Fruit fly (Drosophila melanogaster) whole organism, embryonic: Measurements from ENCODE around the gene osk.

Experiments
- CG10431 ChIP-seq: fragments of 200-800 bp; sonication (Bioruptor generic); optimal IDR thresholded peaks from 3 replicates; lab custom pipeline; 2018; ENCODE audit warnings: missing biosample characterization, mild to moderate bottlenecking, missing genetic modification characterization
- CG10543 ChIP-seq: fragments of 200-800 bp; sonication (Bioruptor generic); optimal IDR thresholded peaks from 3 replicates; lab custom pipeline; 2017; ENCODE audit warnings: missing biosample characterization, mild to moderate bottlenecking, missing genetic modification characterization, moderate library complexity
- CG10654 ChIP-seq: fragments of 200-800 bp; sonication (Bioruptor generic); optimal IDR thresholded peaks from 2 replicates; lab custom pipeline; 2016; ENCODE audit warnings: missing biosample characterization, missing genetic modification characterization
- CG11504 ChIP-seq: fragments of 200-800 bp; sonication (Bioruptor generic); optimal IDR thresholded peaks from 3 replicates; lab custom pipeline; 2019; ENCODE audit warnings: missing biosample characterization, mild to moderate bottlenecking, missing genetic modification characterization, moderate library complexity
- CG12155 ChIP-seq: fragments of 200-800 bp; sonication (Bioruptor generic); optimal IDR thresholded peaks from 3 replicates; lab custom pipeline; 2016; ENCODE audit warnings: missing biosample characterization, missing genetic modification characterization
- CG13123 ChIP-seq: fragments of 200-800 bp; sonication (Bioruptor generic); optimal IDR thresholded peaks from 2 replicates; lab custom pipeline; 2016; ENCODE audit warnings: missing biosample characterization, missing genetic modification characterization
- CG14860 ChIP-seq: fragments of 200-800 bp; sonication (Bioruptor generic); IDR thresholded peaks from 3 replicates; pipeline ENCODE4 v1.3.6; 2022; ENCODE audit warnings: missing biosample characterization, missing genetic modification characterization; ENCODE audit not compliant: partially characterized antibody
- CG15269 ChIP-seq: fragments of 200-800 bp; sonication (Bioruptor generic); optimal IDR thresholded peaks from 2 replicates; lab custom pipeline; 2018; ENCODE audit warnings: missing biosample characterization, mild to moderate bottlenecking, missing genetic modification characterization, moderate library complexity
- CG1602 ChIP-seq: fragments of 200-800 bp; sonication (Bioruptor generic); optimal IDR thresholded peaks from 3 replicates; lab custom pipeline; 2016; ENCODE audit warnings: missing biosample characterization, missing genetic modification characterization
- CG16779 ChIP-seq: fragments of 200-800 bp; sonication (Bioruptor generic); IDR thresholded peaks from 2 replicates; pipeline ENCODE4 v1.3.6; 2022; ENCODE audit warnings: missing biosample characterization, missing genetic modification characterization
- CG16815 ChIP-seq: fragments of 200-800 bp; sonication (Bioruptor generic); optimal IDR thresholded peaks from 3 replicates; lab custom pipeline; 2017; ENCODE audit warnings: missing biosample characterization, mild to moderate bottlenecking, missing genetic modification characterization
- CG17802 ChIP-seq: fragments of 200-800 bp; sonication (Bioruptor generic); optimal IDR thresholded peaks from 2 replicates; lab custom pipeline; 2018; ENCODE audit warnings: missing biosample characterization, mild to moderate bottlenecking, missing genetic modification characterization, moderate library complexity
- CG2889 ChIP-seq: fragments of 200-800 bp; sonication (Bioruptor generic); IDR thresholded peaks from 3 replicates; pipeline ENCODE4 v1.3.6; 2022; ENCODE audit warnings: missing biosample characterization, missing genetic modification characterization
- CG3726 ChIP-seq: fragments of 200-800 bp; sonication (Bioruptor generic); IDR thresholded peaks from 3 replicates; pipeline ENCODE4, ENCODE4 v1.3.6; 2022; ENCODE audit warnings: missing biosample characterization, missing genetic modification characterization
- CG43689 ChIP-seq: fragments of 200-800 bp; sonication (Bioruptor generic); IDR thresholded peaks from 2 replicates; pipeline ENCODE4 v1.3.6; 2022; ENCODE audit warnings: missing biosample characterization, missing genetic modification characterization
- CG6254 ChIP-seq: fragments of 200-800 bp; sonication (Bioruptor generic); optimal IDR thresholded peaks from 3 replicates; lab custom pipeline; 2017; ENCODE audit warnings: mild to moderate bottlenecking, missing biosample characterization, missing genetic modification reagents, missing genetic modification characterization
- CG6854 ChIP-seq: fragments of 200-800 bp; sonication (Bioruptor generic); optimal IDR thresholded peaks from 3 replicates; lab custom pipeline; 2017; ENCODE audit warnings: missing biosample characterization, mild to moderate bottlenecking, missing genetic modification characterization
- CG8388 ChIP-seq: fragments of 200-800 bp; sonication (Bioruptor generic); optimal IDR thresholded peaks from 2 replicates; lab custom pipeline; 2019; ENCODE audit warnings: missing biosample characterization, mild to moderate bottlenecking, missing genetic modification characterization, moderate library complexity
- CG9932 ChIP-seq: fragments of 200-800 bp; sonication (Bioruptor generic); IDR thresholded peaks from 2 replicates; pipeline ENCODE4 v1.3.6; 2022; ENCODE audit warnings: missing biosample characterization, missing genetic modification characterization
- Doc3 ChIP-seq: fragments of 200-800 bp; sonication (Bioruptor generic); IDR thresholded peaks from 3 replicates; pipeline ENCODE4 v1.3.6; 2022; ENCODE audit warnings: missing biosample characterization, missing genetic modification characterization; ENCODE audit not compliant: partially characterized antibody
- Hey ChIP-seq: fragments of 200-800 bp; sonication (Bioruptor generic); optimal IDR thresholded peaks from 3 replicates; lab custom pipeline; 2018; ENCODE audit warnings: missing biosample characterization, mild to moderate bottlenecking, missing genetic modification characterization
- HmgZ ChIP-seq: fragments of 200-800 bp; sonication (Bioruptor generic); optimal IDR thresholded peaks from 2 replicates; lab custom pipeline; 2018; ENCODE audit warnings: missing biosample characterization, mild to moderate bottlenecking, missing genetic modification characterization
- Hmr ChIP-seq: fragments of 200-800 bp; sonication (Bioruptor generic); optimal IDR thresholded peaks from 3 replicates; lab custom pipeline; 2017; ENCODE audit warnings: mild to moderate bottlenecking, missing biosample characterization, missing genetic modification reagents, missing genetic modification characterization
- Hr3 ChIP-seq: fragments of 200-800 bp; sonication (Bioruptor generic); optimal IDR thresholded peaks from 3 replicates; lab custom pipeline; 2016; ENCODE audit warnings: missing biosample characterization, missing genetic modification characterization
- Hr51 ChIP-seq, 2 experiments: fragments of 200-800 bp; sonication (Bioruptor generic); optimal IDR thresholded peaks; 2 replicates in 1 of 2; 3 replicates in 1 of 2; lab custom pipeline; 2016 to 2018; ENCODE audit warnings: missing biosample characterization in 2 of 2, missing genetic modification characterization in 2 of 2, mild to moderate bottlenecking in 1 of 2, moderate library complexity in 1 of 2
- Hr78 ChIP-seq, 2 experiments: fragments of 200-800 bp in 1 of 2; fragments of >200 bp in 1 of 2; sonication (Bioruptor generic) in 1 of 2; optimal IDR thresholded peaks; 2 replicates each; lab custom pipeline; 2017 to 2019; ENCODE audit warnings: missing biosample characterization in 2 of 2, missing genetic modification characterization in 2 of 2, mild to moderate bottlenecking in 1 of 2, moderate library complexity in 1 of 2
- Med ChIP-seq: fragments of 200-800 bp; sonication (Bioruptor generic); peaks from one replicate; lab custom pipeline; 2016; ENCODE audit warnings: missing biosample characterization, missing genetic modification characterization, mild to moderate bottlenecking, inconsistent platforms, moderate library complexity
- Meics ChIP-seq: fragments of 200-800 bp; sonication (Bioruptor generic); optimal IDR thresholded peaks from 2 replicates; lab custom pipeline; 2017; ENCODE audit warnings: missing biosample characterization, mild to moderate bottlenecking, missing genetic modification characterization
- NK7.1 ChIP-seq: fragments of 200-800 bp; sonication (Bioruptor generic); optimal IDR thresholded peaks from 3 replicates; lab custom pipeline; 2016; ENCODE audit warnings: missing biosample characterization, missing genetic modification characterization
- PHDP ChIP-seq: fragments of 200-800 bp; sonication (Bioruptor generic); optimal IDR thresholded peaks from 3 replicates; lab custom pipeline; 2018; ENCODE audit warnings: missing biosample characterization, mild to moderate bottlenecking, missing genetic modification characterization, moderate library complexity
- Sry-β ChIP-seq: fragments of 200-800 bp; sonication (Bioruptor generic); optimal IDR thresholded peaks from 2 replicates; lab custom pipeline; 2018; ENCODE audit warnings: missing biosample characterization, mild to moderate bottlenecking, missing genetic modification characterization, moderate library complexity
- Xrp1 ChIP-seq: fragments of 200-800 bp; sonication (Bioruptor generic); IDR thresholded peaks from 2 replicates; pipeline ENCODE4 v1.3.6; 2022; ENCODE audit warnings: missing biosample characterization, missing genetic modification characterization
- YL-1 ChIP-seq: fragments of 200-800 bp; sonication (Bioruptor generic); optimal IDR thresholded peaks from 3 replicates; lab custom pipeline; 2017; ENCODE audit warnings: missing biosample characterization, mild to moderate bottlenecking, missing genetic modification characterization
- ac ChIP-seq: fragments of 200-800 bp; sonication (Bioruptor generic); optimal IDR thresholded peaks from 3 replicates; lab custom pipeline; 2017; ENCODE audit warnings: missing biosample characterization, mild to moderate bottlenecking, missing genetic modification characterization
- crc ChIP-seq: fragments of 200-800 bp; sonication (Bioruptor generic); optimal IDR thresholded peaks from 2 replicates; lab custom pipeline; 2016; ENCODE audit warnings: missing biosample characterization, missing genetic modification characterization
- dan ChIP-seq: fragments of 200-800 bp; sonication (Bioruptor generic); IDR thresholded peaks from 2 replicates; pipeline ENCODE4 v1.3.6; 2022; ENCODE audit warnings: missing biosample characterization, missing genetic modification characterization
- disco-r ChIP-seq: fragments of 200-800 bp; sonication (Bioruptor generic); optimal IDR thresholded peaks from 2 replicates; lab custom pipeline; 2016; ENCODE audit warnings: missing biosample characterization, missing genetic modification characterization
- dmrt11E ChIP-seq: fragments of 200-800 bp; sonication (Bioruptor generic); optimal IDR thresholded peaks from 3 replicates; lab custom pipeline; 2018; ENCODE audit warnings: missing biosample characterization, mild to moderate bottlenecking, missing genetic modification characterization, moderate library complexity
- eve ChIP-seq, 2 experiments: fragments of >200 bp; optimal IDR thresholded peaks; 2 replicates each; lab custom pipeline; 2017; ENCODE audit warnings: missing biosample characterization in 2 of 2, missing genetic modification characterization in 2 of 2
- fd3F ChIP-seq: fragments of 200-800 bp; sonication (Bioruptor generic); optimal IDR thresholded peaks from 2 replicates; lab custom pipeline; 2018; ENCODE audit warnings: missing biosample characterization, mild to moderate bottlenecking, missing genetic modification characterization, moderate library complexity
- grau ChIP-seq: fragments of 200-800 bp; optimal IDR thresholded peaks from 3 replicates; lab custom pipeline; 2019; ENCODE audit warnings: missing biosample characterization, mild to moderate bottlenecking, missing genetic modification characterization, moderate library complexity
- lilli ChIP-seq: fragments of 200-800 bp; sonication (Bioruptor generic); optimal IDR thresholded peaks from 3 replicates; lab custom pipeline; 2016; ENCODE audit warnings: missing biosample characterization, missing genetic modification characterization
- oc ChIP-seq: fragments of 200-800 bp; sonication (Bioruptor generic); optimal IDR thresholded peaks from 2 replicates; lab custom pipeline; 2018; ENCODE audit warnings: missing biosample characterization, mild to moderate bottlenecking, missing genetic modification characterization, moderate library complexity
- peb ChIP-seq: fragments of 200-800 bp; sonication (Bioruptor generic); IDR thresholded peaks from 2 replicates; pipeline ENCODE4 v1.3.6; 2022; ENCODE audit warnings: missing biosample characterization, missing genetic modification characterization
- row ChIP-seq: fragments of 200-800 bp; sonication (Bioruptor generic); IDR thresholded peaks from 3 replicates; pipeline ENCODE4 v1.3.6; 2022; ENCODE audit warnings: missing biosample characterization, missing genetic modification characterization
- sens ChIP-seq: fragments of 200-800 bp; sonication (Bioruptor generic); peaks from one replicate; lab custom pipeline; 2016; ENCODE audit warnings: missing biosample characterization, missing genetic modification characterization
- sens-2 ChIP-seq: fragments of 200-800 bp; sonication (Bioruptor generic); IDR thresholded peaks from 2 replicates; pipeline ENCODE4 v1.3.6; 2022; ENCODE audit warnings: missing biosample characterization, missing genetic modification characterization
- seq ChIP-seq: fragments of 200-800 bp; sonication (Bioruptor generic); IDR thresholded peaks from 2 replicates; pipeline ENCODE4 v1.3.6; 2022; ENCODE audit warnings: missing biosample characterization, missing genetic modification characterization
- sna ChIP-seq: fragments of 200-800 bp; sonication (Bioruptor generic); IDR thresholded peaks from 2 replicates; pipeline ENCODE4 v1.3.6; 2022; ENCODE audit warnings: missing biosample characterization, missing genetic modification characterization; ENCODE audit not compliant: partially characterized antibody
- so ChIP-seq: fragments of 200-800 bp; sonication (Bioruptor generic); IDR thresholded peaks from 3 replicates; pipeline ENCODE4 v1.3.6; 2022; ENCODE audit warnings: missing biosample characterization, missing genetic modification characterization

Gene osk

dm6 chr3R:8892993-8893670 lies 41.8 kb upstream of the osk start (continued):
- TF ChIP-seq CG6854 = no peak
- TF ChIP-seq CG17802 (tag; lab: Kevin White, UChicago) = no peak
- TF ChIP-seq Doc3 (GFP tag; lab: Robert Waterston, UW) = no peak
- TF ChIP-seq CG12155 = peak; percentile 17
- TF ChIP-seq CG3726 (GFP tag; lab: Robert Waterston, UW) = no peak
- TF ChIP-seq row (GFP tag; lab: Robert Waterston, UW) = peak; percentile 58; the same call in 2 of the 3 replicates
- TF ChIP-seq dan (GFP tag; lab: Robert Waterston, UW) = no peak
- TF ChIP-seq oc (tag; lab: Kevin White, UChicago) = no peak
- TF ChIP-seq peb = no peak
- TF ChIP-seq CG1602 = no peak
- peak; percentile 46 for TF ChIP-seq Med (GFP tag; lab: Kevin White, UChicago)
- no peak for TF ChIP-seq NK7.1 (GFP tag; lab: Kevin White, UChicago)
- peak; percentile 35 for TF ChIP-seq CG15269 (tag; lab: Kevin White, UChicago)
- peak; percentile 31 for TF ChIP-seq grau (tag; lab: Kevin White, UChicago)
- TF ChIP-seq Hmr (GFP tag; lab: Kevin White, UChicago) = no peak
- TF ChIP-seq HmgZ (tag; lab: Kevin White, UChicago) = no peak
- TF ChIP-seq CG16779 = no peak
- TF ChIP-seq CG10654 (GFP tag; lab: Kevin White, UChicago) = no peak
- TF ChIP-seq Sry-β (GFP tag; lab: Kevin White, UChicago) = no peak
- TF ChIP-seq Hr51 (GFP tag; optimal IDR thresholded peaks at IDR 0.05; lab: Kevin White, UChicago) = peak in 1 of 2 experiments; percentile 34
- TF ChIP-seq CG6254 (GFP tag; lab: Kevin White, UChicago) = no peak
- no peak for TF ChIP-seq CG43689 (GFP tag; lab: Robert Waterston, UW)
- no peak for TF ChIP-seq Hr78 (GFP tag; optimal IDR thresholded peaks at IDR 0.05; lab: Kevin White, UChicago)
- no peak for TF ChIP-seq disco-r (GFP tag; lab: Kevin White, UChicago)
- TF ChIP-seq CG8388 (GFP tag; lab: Kevin White, UChicago) = no peak
- peak; percentile 64 for TF ChIP-seq CG9932 (GFP tag; lab: Robert Waterston, UW)
- TF ChIP-seq PHDP (tag; lab: Kevin White, UChicago) = peak; percentile 3
- peak; percentile 52 for TF ChIP-seq lilli
- TF ChIP-seq CG11504 (tag; lab: Kevin White, UChicago) = peak; percentile 12
- no peak for TF ChIP-seq Hr3 (GFP tag; lab: Kevin White, UChicago)
- TF ChIP-seq CG10543 (GFP tag; lab: Kevin White, UChicago) = no peak
- no peak for TF ChIP-seq ac (GFP tag; lab: Kevin White, UChicago)
- TF ChIP-seq CG10431 (GFP tag; lab: Kevin White, UChicago) = no peak
- no peak for TF ChIP-seq CG14860 (GFP tag; lab: Robert Waterston, UW)
- TF ChIP-seq CG16815 (GFP tag; lab: Kevin White, UChicago) = no peak
- TF ChIP-seq sna = no peak
- TF ChIP-seq Hey (tag; lab: Kevin White, UChicago) = no peak
- no peak for TF ChIP-seq so (GFP tag; lab: Robert Waterston, UW)
- no peak for TF ChIP-seq CG13123 (GFP tag; lab: Kevin White, UChicago)
- no peak for TF ChIP-seq CG2889 (GFP tag; lab: Robert Waterston, UW)
- no peak for TF ChIP-seq eve (GFP tag; optimal IDR thresholded peaks at IDR 0.05; lab: Kevin White, UChicago)
- no peak for TF ChIP-seq seq (GFP tag; lab: Robert Waterston, UW)
- no peak for TF ChIP-seq YL-1 (GFP tag; lab: Kevin White, UChicago)
- no peak for TF ChIP-seq dmrt11E (tag; lab: Kevin White, UChicago)
- TF ChIP-seq Xrp1 (GFP tag; lab: Robert Waterston, UW) = peak; percentile 33; the same call in 1 of the 2 replicates
- TF ChIP-seq fd3F = peak; percentile 2
- TF ChIP-seq crc (GFP tag; lab: Kevin White, UChicago) = no peak
- peak; percentile 73 for TF ChIP-seq sens (GFP tag; lab: Kevin White, UChicago)
- peak; percentile 9 for TF ChIP-seq Meics (GFP tag; lab: Kevin White, UChicago)
- TF ChIP-seq sens-2 (GFP tag; lab: Robert Waterston, UW) = no peak
